Fruit fly (Drosophila melanogaster) whole organism, wandering third instar larva: ENCODE data around the gene CG10333.

Experiments used
- Abd-B ChIP-seq: fragments of >200 bp; optimal IDR thresholded peaks from 2 replicates; lab custom pipeline; 2017; ENCODE audit warnings: missing biosample characterization, missing genetic modification characterization
- CG32264 ChIP-seq: fragments of 200-800 bp; sonication (Bioruptor generic); optimal IDR thresholded peaks from 2 replicates; lab custom pipeline; 2016; ENCODE audit warnings: missing biosample characterization, missing genetic modification characterization
- CG9705 ChIP-seq: fragments of 200-800 bp; sonication (Bioruptor generic); optimal IDR thresholded peaks from 2 replicates; lab custom pipeline; 2018; ENCODE audit warnings: missing biosample characterization, mild to moderate bottlenecking, missing genetic modification characterization
- HLH106 ChIP-seq: fragments of 200-800 bp; optimal IDR thresholded peaks from 3 replicates; lab custom pipeline; 2019; ENCODE audit warnings: missing biosample characterization, mild to moderate bottlenecking, missing genetic modification characterization, moderate library complexity
- Hnf4 ChIP-seq: fragments of 200-800 bp; sonication (Bioruptor generic); optimal IDR thresholded peaks from 2 replicates; lab custom pipeline; 2016; ENCODE audit warnings: missing biosample characterization, mild to moderate bottlenecking, missing genetic modification characterization
- Hr78 ChIP-seq: fragments of >200 bp; optimal IDR thresholded peaks from 2 replicates; lab custom pipeline; 2017; ENCODE audit warnings: missing biosample characterization, missing genetic modification characterization
- Hr83 ChIP-seq: fragments of 200-300 bp; sonication (Bioruptor generic); optimal IDR thresholded peaks from 2 replicates; lab custom pipeline; 2016; ENCODE audit warnings: missing biosample characterization, mild to moderate bottlenecking, missing genetic modification characterization, moderate library complexity; ENCODE audit not compliant: poor library complexity, severe bottlenecking
- Jra ChIP-seq: sonication (Bioruptor generic); optimal IDR thresholded peaks from 2 replicates; lab custom pipeline; 2016; ENCODE audit warnings: missing biosample characterization, missing genetic modification characterization
- Mio ChIP-seq: sonication (Bioruptor generic); optimal IDR thresholded peaks from 2 replicates; lab custom pipeline; 2016; ENCODE audit warnings: missing biosample characterization, missing genetic modification characterization
- Myc ChIP-seq: fragments of >200 bp; optimal IDR thresholded peaks from 2 replicates; lab custom pipeline; 2017
- N ChIP-seq: fragments of >200 bp; optimal IDR thresholded peaks from 2 replicates; lab custom pipeline; 2018; ENCODE audit warnings: missing biosample characterization, missing external identifiers, missing genetic modification characterization
- OdsH ChIP-seq: fragments of 200-800 bp; sonication (Bioruptor generic); optimal IDR thresholded peaks from 2 replicates; lab custom pipeline; 2016; ENCODE audit warnings: missing biosample characterization, mild to moderate bottlenecking, missing genetic modification characterization
- Rel ChIP-seq, 2 experiments: fragments of 200-800 bp; sonication (Bioruptor generic) in 1 of 2; optimal IDR thresholded peaks; 2 replicates in 1 of 2; 3 replicates in 1 of 2; lab custom pipeline; 2016 to 2019; ENCODE audit warnings: mild to moderate bottlenecking in 2 of 2, missing biosample characterization in 2 of 2, missing genetic modification characterization in 2 of 2, moderate library complexity in 1 of 2
- Sp1 ChIP-seq: fragments of 200-800 bp; sonication (Bioruptor generic); optimal IDR thresholded peaks from 3 replicates; lab custom pipeline; 2019; ENCODE audit warnings: missing biosample characterization, mild to moderate bottlenecking, missing genetic modification characterization, moderate library complexity
- brk ChIP-seq: fragments of 200-800 bp; sonication (Bioruptor generic); optimal IDR thresholded peaks from 2 replicates; lab custom pipeline; 2016; ENCODE audit warnings: missing biosample characterization, mild to moderate bottlenecking, missing genetic modification characterization
- dl ChIP-seq, 2 experiments: fragments of 175-275, 200-275 bp in 1 of 2; fragments of 200-275 bp in 1 of 2; sonication (Bioruptor generic); optimal IDR thresholded peaks; lab custom pipeline; 2018; ENCODE audit warnings: mild to moderate bottlenecking in 2 of 2, missing biosample characterization in 2 of 2, missing genetic modification characterization in 2 of 2, moderate library complexity in 2 of 2; ENCODE audit not compliant: partially characterized antibody in 2 of 2, insufficient read depth in 1 of 2
- dmrt93B ChIP-seq: fragments of 200-800 bp; sonication (Bioruptor generic); optimal IDR thresholded peaks from 2 replicates; lab custom pipeline; 2018; ENCODE audit warnings: missing biosample characterization, mild to moderate bottlenecking, missing genetic modification characterization
- dsf ChIP-seq: sonication (Bioruptor generic); optimal IDR thresholded peaks from 2 replicates; lab custom pipeline; 2016; ENCODE audit warnings: missing biosample characterization, missing genetic modification characterization, borderline replicate concordance
- ey ChIP-seq: fragments of 200-800 bp; sonication (Bioruptor generic); optimal IDR thresholded peaks from 2 replicates; lab custom pipeline; 2016; ENCODE audit warnings: missing biosample characterization, missing genetic modification characterization
- foxo ChIP-seq, 2 experiments: fragments of 200-800 bp; sonication (Bioruptor generic); optimal IDR thresholded peaks; 2 replicates in 1 of 2; 3 replicates in 1 of 2; lab custom pipeline; 2016 to 2017; ENCODE audit warnings: missing biosample characterization in 2 of 2, missing genetic modification characterization in 2 of 2
- jim ChIP-seq: fragments of 175-275, 200-325 bp; sonication (Bioruptor generic); optimal IDR thresholded peaks from 2 replicates; lab custom pipeline; 2016; ENCODE audit warnings: missing biosample characterization, mild to moderate bottlenecking, missing genetic modification characterization
- lola ChIP-seq: fragments of >200 bp; optimal IDR thresholded peaks from 2 replicates; lab custom pipeline; 2017; ENCODE audit warnings: missing biosample characterization, missing genetic modification characterization
- psq ChIP-seq: fragments of 200-800 bp; sonication (Bioruptor generic); optimal IDR thresholded peaks from 3 replicates; lab custom pipeline; 2017; ENCODE audit warnings: missing biosample characterization, mild to moderate bottlenecking, missing genetic modification characterization, moderate library complexity
- rgr ChIP-seq: fragments of 200-800 bp; sonication (Bioruptor generic); optimal IDR thresholded peaks from 3 replicates; lab custom pipeline; 2016; ENCODE audit warnings: missing biosample characterization, mild to moderate bottlenecking, missing genetic modification characterization
- sage ChIP-seq: fragments of 200-800 bp; sonication (Bioruptor generic); optimal IDR thresholded peaks from 2 replicates; lab custom pipeline; 2016; ENCODE audit warnings: missing biosample characterization, mild to moderate bottlenecking, missing genetic modification characterization
- sv ChIP-seq: fragments of 200-800 bp; sonication (Bioruptor generic); optimal IDR thresholded peaks from 3 replicates; lab custom pipeline; 2016; ENCODE audit warnings: missing biosample characterization, missing genetic modification characterization
- tai ChIP-seq: sonication (Bioruptor generic); optimal IDR thresholded peaks from 2 replicates; lab custom pipeline; 2016; ENCODE audit warnings: missing biosample characterization, missing genetic modification characterization
- usp ChIP-seq: fragments of >200 bp; optimal IDR thresholded peaks from 2 replicates; lab custom pipeline; 2017; ENCODE audit warnings: missing biosample characterization, missing genetic modification characterization
- woc ChIP-seq: sonication (Bioruptor generic); optimal IDR thresholded peaks from 2 replicates; lab custom pipeline; 2016; ENCODE audit warnings: missing biosample characterization, mild to moderate bottlenecking, missing genetic modification characterization

CG10333 gene

DNA sequence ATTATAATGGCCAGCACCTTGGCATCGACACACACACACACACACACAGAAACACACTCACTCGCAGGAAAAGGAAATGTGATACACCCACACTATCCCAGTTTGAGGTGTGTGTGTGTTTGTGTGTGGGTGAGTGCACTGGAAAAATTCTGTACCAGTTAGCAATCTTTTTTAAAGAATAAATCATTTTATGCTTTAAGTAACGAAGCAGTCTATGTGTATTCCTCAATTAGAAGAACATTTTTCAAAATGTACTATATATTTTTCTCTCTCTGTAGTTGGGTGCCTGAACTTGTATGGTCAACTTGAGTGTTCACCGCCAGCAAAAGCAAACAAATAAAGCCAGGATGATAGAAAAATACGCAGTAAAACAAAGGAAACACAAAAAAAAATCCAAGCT, 22.0 kb upstream of the CG10333 start:
- no peak for TF ChIP-seq woc (GFP tag; lab: Kevin White, UChicago)
- TF ChIP-seq Hr78 (GFP tag; lab: Kevin White, UChicago) = no peak
- TF ChIP-seq Mio (GFP tag; lab: Kevin White, UChicago) = no peak
- no peak for TF ChIP-seq dmrt93B (GFP tag; lab: Kevin White, UChicago)
- TF ChIP-seq brk (GFP tag; lab: Kevin White, UChicago) = no peak
- no peak for TF ChIP-seq usp (GFP tag; lab: Kevin White, UChicago)
- no peak for TF ChIP-seq psq
- no peak for TF ChIP-seq Sp1
- TF ChIP-seq sv = no peak
- no peak for TF ChIP-seq Rel (GFP tag; optimal IDR thresholded peaks at IDR 0.05; lab: Kevin White, UChicago)
- TF ChIP-seq Rel (tag; optimal IDR thresholded peaks at IDR 0.05; lab: Kevin White, UChicago) = no peak
- no peak for TF ChIP-seq sage (GFP tag; lab: Kevin White, UChicago)
- no peak for TF ChIP-seq CG32264

DNA sequence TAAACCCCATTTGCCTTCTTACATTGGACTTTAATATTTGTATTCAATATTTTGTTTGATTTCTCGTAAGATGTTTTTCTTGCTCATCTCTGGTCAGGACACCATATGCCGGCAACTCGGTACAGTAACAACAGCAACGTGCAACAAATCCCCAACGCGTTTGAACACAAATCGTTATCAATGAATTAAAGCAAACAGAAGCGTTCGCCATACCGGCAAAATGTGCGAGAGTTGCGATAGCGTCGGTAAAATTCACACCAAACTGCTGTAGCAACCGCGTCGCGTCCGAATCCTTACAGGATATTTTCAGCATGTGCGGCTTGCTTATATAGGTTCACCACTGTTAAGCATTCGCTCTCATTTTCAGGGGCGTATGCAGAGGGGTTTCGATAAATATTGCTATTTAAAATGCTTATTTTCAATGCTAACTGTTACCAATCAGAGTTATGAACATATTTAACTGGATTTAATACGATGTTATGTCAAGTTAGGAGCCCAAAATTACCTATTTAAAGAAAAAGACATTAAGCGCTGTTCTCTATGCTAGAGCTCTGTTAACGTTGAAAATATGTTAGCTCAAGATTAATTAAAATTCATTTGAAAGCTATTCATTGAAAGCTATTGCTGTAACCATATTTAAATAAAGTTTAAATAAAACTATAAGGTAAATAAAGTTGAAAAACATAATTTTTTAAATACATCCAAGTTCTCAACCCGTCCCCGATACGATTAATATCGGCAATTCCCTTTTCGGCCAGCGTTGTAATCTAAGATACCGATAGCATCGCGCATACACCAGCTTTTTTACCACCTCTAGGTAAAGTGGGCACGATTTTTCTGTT, 16.3 kb upstream of the CG10333 start, which contains the start of the genes Pde11 and CG15160:
TSS of gene Pde11 (minus strand) at position 243 of the 842 bp plus-strand sequence.
TSS of gene CG15160 (plus strand) at position 792 of the 842 bp plus-strand sequence.
- TF ChIP-seq dmrt93B (GFP tag; lab: Kevin White, UChicago) = peak; percentile 31
- TF ChIP-seq ey (GFP tag; lab: Kevin White, UChicago) = no peak
- TF ChIP-seq woc (GFP tag; lab: Kevin White, UChicago) = no peak
- TF ChIP-seq Jra (GFP tag; lab: Kevin White, UChicago) = peak; percentile 48
- peak; percentile 57 for TF ChIP-seq dsf (GFP tag; lab: Kevin White, UChicago)
- TF ChIP-seq sv = peak; percentile 21
- peak; percentile 65 for TF ChIP-seq Hr83
- peak; percentile 65 for TF ChIP-seq tai (GFP tag; lab: Kevin White, UChicago)
- TF ChIP-seq CG9705 (GFP tag; lab: Kevin White, UChicago) = peak; percentile 38
- peak; percentile 57 for TF ChIP-seq Hnf4 (GFP tag; lab: Kevin White, UChicago)

DNA sequence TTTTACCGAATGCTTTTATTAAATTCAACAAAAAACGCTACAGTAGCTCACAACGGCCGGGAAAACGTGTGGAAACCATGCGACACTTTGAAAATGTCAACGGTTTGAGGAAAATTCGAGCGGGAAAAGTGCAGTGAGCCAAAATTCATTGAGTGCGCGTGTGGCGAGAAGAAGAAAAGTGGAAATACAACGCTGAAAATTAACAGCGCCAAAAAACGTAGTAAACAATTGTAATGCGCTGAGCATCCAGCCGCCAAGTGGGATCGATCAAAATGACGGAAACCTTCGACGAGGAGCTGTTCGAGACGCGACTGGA, 15.7 kb upstream of the CG10333 start:
- TF ChIP-seq Abd-B (GFP tag; lab: Kevin White, UChicago) = no peak
- TF ChIP-seq CG32264 = no peak
- TF ChIP-seq foxo (GFP tag; optimal IDR thresholded peaks at IDR 0.05; lab: Kevin White, UChicago) = no peak
- TF ChIP-seq dl (GFP tag; optimal IDR thresholded peaks at IDR 0.05; lab: Kevin White, UChicago; ENCODE audit: insufficient read depth in 1 of 2, partially characterized antibody in 2 of 2) = no peak
- no peak for TF ChIP-seq Myc (lab: Kevin White, UChicago)
- TF ChIP-seq jim (GFP tag; lab: Kevin White, UChicago) = no peak
- no peak for TF ChIP-seq Jra (GFP tag; lab: Kevin White, UChicago)
- no peak for TF ChIP-seq N
- TF ChIP-seq CG9705 (GFP tag; lab: Kevin White, UChicago) = no peak
- no peak for TF ChIP-seq lola (GFP tag; lab: Kevin White, UChicago)
- no peak for TF ChIP-seq OdsH (GFP tag; lab: Kevin White, UChicago)
- no peak for TF ChIP-seq HLH106
- no peak for TF ChIP-seq brk (GFP tag; lab: Kevin White, UChicago)
- TF ChIP-seq Hnf4 (GFP tag; lab: Kevin White, UChicago) = no peak
- no peak for TF ChIP-seq Hr78 (GFP tag; lab: Kevin White, UChicago)
- no peak for TF ChIP-seq Mio (GFP tag; lab: Kevin White, UChicago)
- no peak for TF ChIP-seq sv
- TF ChIP-seq Sp1 = no peak
- TF ChIP-seq, all 38 proteins: peak for 0

DNA sequence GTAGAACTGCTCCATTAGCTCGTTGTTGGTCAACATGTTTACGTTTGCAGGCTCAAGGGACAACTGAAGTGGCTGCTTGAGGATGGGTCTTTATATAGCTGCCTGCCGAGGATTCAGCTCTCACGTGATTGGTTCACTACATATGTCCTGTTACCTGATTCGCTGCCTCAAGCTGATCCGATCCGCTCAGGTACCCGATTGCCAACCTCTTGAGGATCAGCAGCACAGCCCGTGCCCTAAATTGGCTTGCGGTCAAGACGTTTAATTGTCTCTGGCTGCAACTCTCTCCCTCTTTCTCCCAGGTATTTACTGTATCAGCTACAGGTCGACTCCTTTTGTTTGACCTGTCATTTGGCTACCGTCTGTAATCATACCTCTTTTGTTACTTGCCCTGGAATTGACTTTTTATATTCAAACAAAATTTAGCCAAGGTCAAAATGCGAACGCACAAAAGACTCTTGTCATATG, 9.7 kb upstream of the CG10333 start, which contains the start of gene amos:
TSS of gene amos (minus strand) at position 51 of the 468 bp plus-strand sequence.
- TF ChIP-seq CG32264 (no peak), Hr78 (GFP tag; lab: Kevin White, UChicago) (no peak), jim (GFP tag; lab: Kevin White, UChicago) (no peak), dsf (GFP tag; lab: Kevin White, UChicago) (no peak), ey (GFP tag; lab: Kevin White, UChicago) (no peak), Abd-B (GFP tag; lab: Kevin White, UChicago) (no peak), rgr (GFP tag; lab: Kevin White, UChicago) (no peak)
